Worm (Caenorhabditis elegans) whole organism, L4 larva: ENCODE data around the gene swd-2.1.

Experiments used
- F10B5.3 ChIP-seq: sonication (generic microtip); optimal IDR thresholded peaks from 2 replicates; lab custom pipeline; 2016; ENCODE audit warnings: mild to moderate bottlenecking, missing genetic modification characterization, missing compliant biosample characterization
- F37D6.2 ChIP-seq: sonication (generic microtip); optimal IDR thresholded peaks from 2 replicates; lab custom pipeline; 2016; ENCODE audit warnings: mild to moderate bottlenecking, missing genetic modification characterization, missing compliant biosample characterization
- F44E2.7 ChIP-seq: fragments of 200-800 bp; sonication (Bioruptor generic); IDR thresholded peaks from 2 replicates; pipeline ENCODE4 v2.1.2; 2022; ENCODE audit warnings: missing genetic modification characterization, missing compliant biosample characterization
- F49E8.2 ChIP-seq: sonication (generic microtip); optimal IDR thresholded peaks from 2 replicates; lab custom pipeline; 2016; ENCODE audit warnings: missing compliant biosample characterization, mild to moderate bottlenecking, missing genetic modification characterization, borderline replicate concordance
- T26A8.4 ChIP-seq: fragments of 200-800 bp; sonication (Bioruptor generic); IDR thresholded peaks from 2 replicates; pipeline ENCODE4 v1.3.6; 2022; ENCODE audit warnings: missing genetic modification characterization, missing compliant biosample characterization
- Y48G9A.11 ChIP-seq: fragments of 200-800 bp; sonication (Bioruptor generic); IDR thresholded peaks from 2 replicates; pipeline ENCODE4 v1.3.6; 2022; ENCODE audit warnings: missing genetic modification reagents, missing genetic modification characterization, missing compliant biosample characterization
- Y5F2A.4 ChIP-seq: fragments of 200-800 bp; sonication (Bioruptor generic); optimal IDR thresholded peaks from 2 replicates; lab custom pipeline; 2018; ENCODE audit warnings: mild to moderate bottlenecking, missing genetic modification characterization, missing compliant biosample characterization
- Y75B8A.6 ChIP-seq: fragments of 200-800 bp; sonication (Bioruptor generic); IDR thresholded peaks from 2 replicates; pipeline ENCODE4 v1.3.6; 2022; ENCODE audit warnings: missing genetic modification reagents, missing genetic modification characterization, missing compliant biosample characterization
- ZK337.2 ChIP-seq: fragments of 200-800 bp; sonication (Bioruptor generic); IDR thresholded peaks from 2 replicates; pipeline ENCODE4 v1.3.6; 2022; ENCODE audit warnings: missing genetic modification reagents, missing genetic modification characterization, missing compliant biosample characterization
- arid-1 ChIP-seq: fragments of 200-800 bp; sonication (Bioruptor generic); conservative IDR thresholded peaks from 2 replicates; pipeline ENCODE4 v1.3.6; 2022; ENCODE audit warnings: missing genetic modification reagents, missing genetic modification characterization, missing compliant biosample characterization
- ceh-28 ChIP-seq: fragments of 150-350 bp; optimal IDR thresholded peaks from 2 replicates; lab custom pipeline; 2014; ENCODE audit warnings: missing biosample characterization, missing genetic modification reagents, missing genetic modification characterization
- ceh-32 ChIP-seq: sonication (generic microtip); optimal IDR thresholded peaks from 2 replicates; lab custom pipeline; 2016; ENCODE audit warnings: mild to moderate bottlenecking, missing genetic modification characterization, missing compliant biosample characterization; ENCODE audit not compliant: poor library complexity
- ceh-44 ChIP-seq: fragments of 200-800 bp; sonication (Bioruptor generic); IDR thresholded peaks from 2 replicates; pipeline ENCODE4 v1.3.6; 2022; ENCODE audit warnings: missing genetic modification reagents, missing genetic modification characterization, missing compliant biosample characterization
- ces-1 ChIP-seq: fragments of 150-350 bp; sonication (generic microtip); optimal IDR thresholded peaks from 4 replicates; lab custom pipeline; 2014; ENCODE audit warnings: missing biosample characterization, missing genetic modification reagents, missing genetic modification characterization
- daf-16 ChIP-seq, 3 experiments: sonication (generic microtip); optimal IDR thresholded peaks; 2 replicates each; lab custom pipeline; 2016 to 2017; ENCODE audit warnings: missing genetic modification characterization in 3 of 3, missing genetic modification reagents in 3 of 3, mild to moderate bottlenecking in 2 of 3, missing compliant biosample characterization in 2 of 3, missing biosample characterization in 1 of 3, moderate library complexity in 1 of 3
- dmd-6 ChIP-seq: fragments of 200-800 bp; sonication (Bioruptor generic); IDR thresholded peaks from 2 replicates; pipeline ENCODE4 v1.3.6; 2022; ENCODE audit warnings: missing genetic modification reagents, missing genetic modification characterization, missing compliant biosample characterization
- dmd-8 ChIP-seq: fragments of 200-800 bp; sonication (Bioruptor generic); IDR thresholded peaks from 2 replicates; pipeline ENCODE4 v1.3.6; 2022; ENCODE audit warnings: missing genetic modification characterization, missing compliant biosample characterization
- dpl-1 ChIP-seq: fragments of 150-350 bp; optimal IDR thresholded peaks from 2 replicates; lab custom pipeline; 2014; ENCODE audit warnings: missing biosample characterization, missing genetic modification reagents, missing genetic modification characterization
- duxl-1 ChIP-seq: sonication (generic microtip); optimal IDR thresholded peaks from 2 replicates; lab custom pipeline; 2016; ENCODE audit warnings: mild to moderate bottlenecking, missing genetic modification characterization, moderate library complexity, missing compliant biosample characterization; ENCODE audit not compliant: poor library complexity
- dve-1 ChIP-seq: sonication (generic microtip); optimal IDR thresholded peaks from 2 replicates; lab custom pipeline; 2017; ENCODE audit warnings: antibody characterized with exemption, mild to moderate bottlenecking, missing genetic modification characterization, missing compliant biosample characterization; ENCODE audit not compliant: insufficient read depth
- egl-27 ChIP-seq: sonication (generic microtip); optimal IDR thresholded peaks from 3 replicates; lab custom pipeline; 2017; ENCODE audit warnings: missing biosample characterization, missing genetic modification reagents, missing genetic modification characterization
- fkh-10 ChIP-seq: fragments of 150-350 bp; optimal IDR thresholded peaks from 2 replicates; lab custom pipeline; 2014; ENCODE audit warnings: missing biosample characterization, missing genetic modification reagents, missing genetic modification characterization
- gei-8 ChIP-seq: fragments of 200-800 bp; sonication (Bioruptor generic); optimal IDR thresholded peaks from 2 replicates; lab custom pipeline; 2018; ENCODE audit warnings: mild to moderate bottlenecking, missing genetic modification characterization, missing compliant biosample characterization
- lim-7 ChIP-seq: fragments of 200-800 bp; sonication (Bioruptor generic); IDR thresholded peaks from 2 replicates; pipeline ENCODE4 v1.3.6; 2022; ENCODE audit warnings: missing genetic modification characterization, missing compliant biosample characterization
- lin-38 ChIP-seq: fragments of 200-800 bp; sonication (Bioruptor generic); IDR thresholded peaks from 2 replicates; pipeline ENCODE4 v1.3.6; 2022; ENCODE audit warnings: missing genetic modification reagents, missing genetic modification characterization, missing compliant biosample characterization
- lir-3 ChIP-seq: sonication (generic microtip); optimal IDR thresholded peaks from 2 replicates; lab custom pipeline; 2016; ENCODE audit warnings: mild to moderate bottlenecking, missing genetic modification characterization, missing compliant biosample characterization
- mdt-29 ChIP-seq: fragments of 200-800 bp; sonication (Bioruptor generic); IDR thresholded peaks from 2 replicates; pipeline ENCODE4 v1.3.6; 2022; ENCODE audit warnings: missing genetic modification reagents, missing genetic modification characterization, missing compliant biosample characterization
- mxl-2 ChIP-seq: fragments of 200-800 bp; sonication (Bioruptor generic); conservative IDR thresholded peaks from 2 replicates; pipeline ENCODE4 v1.3.6; 2022; ENCODE audit warnings: missing genetic modification reagents, missing genetic modification characterization, missing compliant biosample characterization
- nhr-10 ChIP-seq: fragments of 150-350 bp; optimal IDR thresholded peaks from 2 replicates; lab custom pipeline; 2014; ENCODE audit warnings: missing biosample characterization, missing genetic modification characterization
- nhr-102 ChIP-seq: sonication (generic microtip); optimal IDR thresholded peaks from 2 replicates; lab custom pipeline; 2016; ENCODE audit warnings: mild to moderate bottlenecking, missing genetic modification characterization, moderate library complexity, missing compliant biosample characterization
- nhr-237 ChIP-seq: sonication (generic microtip); optimal IDR thresholded peaks from 2 replicates; lab custom pipeline; 2017; ENCODE audit warnings: missing biosample characterization, missing genetic modification characterization
- nhr-28 ChIP-seq: fragments of 150-350 bp; optimal IDR thresholded peaks from 2 replicates; lab custom pipeline; 2014; ENCODE audit warnings: missing biosample characterization, missing genetic modification characterization
- nhr-42 ChIP-seq: fragments of 200-800 bp; sonication (Bioruptor generic); IDR thresholded peaks from 2 replicates; pipeline ENCODE4 v1.3.6; 2022; ENCODE audit warnings: missing genetic modification characterization, missing compliant biosample characterization
- nhr-77 ChIP-seq: fragments of 150-350 bp; optimal IDR thresholded peaks from 2 replicates; lab custom pipeline; 2014; ENCODE audit warnings: missing biosample characterization, missing genetic modification characterization
- php-3 ChIP-seq: fragments of 200-800 bp; sonication (Bioruptor generic); IDR thresholded peaks from 2 replicates; pipeline ENCODE4 v1.3.6; 2022; ENCODE audit warnings: missing genetic modification reagents, missing genetic modification characterization, missing compliant biosample characterization
- pqm-1 ChIP-seq: sonication (generic microtip); optimal IDR thresholded peaks from 2 replicates; lab custom pipeline; 2017; ENCODE audit warnings: missing biosample characterization, missing genetic modification characterization
- set-16 ChIP-seq: fragments of 200-800 bp; sonication (Bioruptor generic); IDR thresholded peaks from 2 replicates; pipeline ENCODE4 v1.3.6; 2022; ENCODE audit warnings: missing genetic modification reagents, missing genetic modification characterization, missing compliant biosample characterization
- tra-1 ChIP-seq: fragments of 200-800 bp; sonication (Bioruptor generic); IDR thresholded peaks from 2 replicates; pipeline ENCODE4 v1.3.6; 2022; ENCODE audit warnings: missing genetic modification reagents, missing genetic modification characterization, missing compliant biosample characterization
- unc-62 ChIP-seq, 3 experiments: fragments of 150-350 bp in 1 of 3; sonication (generic microtip); optimal IDR thresholded peaks in 2 of 3; peaks in 1 of 3; 1 replicate in 1 of 3; 2 replicates in 2 of 3; lab custom pipeline; 2014 to 2017; ENCODE audit warnings: missing biosample characterization in 3 of 3, missing genetic modification characterization in 3 of 3, missing genetic modification reagents in 3 of 3, missing genotype in 1 of 3
- zfp-3 ChIP-seq: fragments of 200-800 bp; sonication (Bioruptor generic); conservative IDR thresholded peaks from 2 replicates; pipeline ENCODE4 v1.3.6; 2022; ENCODE audit warnings: missing genetic modification reagents, missing genetic modification characterization, missing compliant biosample characterization
- ztf-7 ChIP-seq: fragments of 150-350 bp; optimal IDR thresholded peaks from 2 replicates; lab custom pipeline; 2014; ENCODE audit warnings: missing biosample characterization, missing genetic modification characterization

Gene swd-2.1

ce11 chrIV:7774206-7774605 is 1.6 kb upstream of the swd-2.1 start, which contains the start of the genes hcf-1 and swd-2.2 (continued):
- TF ChIP-seq dpl-1 = peak; percentile 58
- TF ChIP-seq nhr-10 (tag; lab: Kevin White, UChicago) = no peak
- TF ChIP-seq mdt-29 (GFP tag; lab: Robert Waterston, UW) = no peak
- no peak for TF ChIP-seq ztf-7 (tag; lab: Kevin White, UChicago)
- TF ChIP-seq ceh-44 (GFP tag; lab: Robert Waterston, UW) = no peak
- TF ChIP-seq ceh-32 = no peak
- no peak for TF ChIP-seq tra-1 (GFP tag; lab: Robert Waterston, UW)
- TF ChIP-seq set-16 = no peak
- peak; percentile 22 for TF ChIP-seq nhr-28 (tag; lab: Kevin White, UChicago)
- TF ChIP-seq dmd-6 (GFP tag; lab: Robert Waterston, UW) = no peak
- no peak for TF ChIP-seq F44E2.7 (GFP tag; lab: Robert Waterston, UW)
- TF ChIP-seq Y48G9A.11 = no peak
- TF ChIP-seq nhr-237 (tag; lab: Kevin White, UChicago) = no peak
- no peak for TF ChIP-seq lir-3
- TF ChIP-seq dmd-8 = no peak
- no peak for TF ChIP-seq arid-1 (GFP tag; lab: Robert Waterston, UW)
- no peak for TF ChIP-seq egl-27 (tag; lab: Kevin White, UChicago)

ce11 chrIV:7778865-7779264 is 3.0 kb downstream of the swd-2.1 start, which contains the start of gene rpap-3:
Gene rpap-3, minus strand, starts transcription at chrIV:7778965.
- TF ChIP-seq fkh-10 (GFP tag; lab: Kevin White, UChicago) (no peak), F10B5.3 (tag; lab: Kevin White, UChicago) (no peak), F37D6.2 (tag; lab: Kevin White, UChicago) (no peak), daf-16 (GFP tag; optimal IDR thresholded peaks at IDR 0.05; lab: Kevin White, UChicago) (peak in 1 of 2 experiments; percentile 0), daf-16 (tag; optimal IDR thresholded peaks at IDR 0.05; lab: Kevin White, UChicago) (no peak), unc-62 (GFP tag; optimal IDR thresholded peaks at IDR 0.05 in 1 of 2; lab: Kevin White, UChicago) (no peak), unc-62 (tag; optimal IDR thresholded peaks at IDR 0.05; lab: Kevin White, UChicago) (no peak)

ce11 chrIV:7782292-7782691 is 6.5 kb downstream of the swd-2.1 start, which contains the start of gene sec-10:
Gene sec-10, minus strand, starts transcription at chrIV:7782499.
- TF ChIP-seq lin-38 (GFP tag; lab: Robert Waterston, UW) (peak; percentile 43; the same call in 1 of the 2 replicates), pqm-1 (tag; lab: Kevin White, UChicago) (peak; percentile 9), nhr-77 (tag; lab: Kevin White, UChicago) (no peak), daf-16 (GFP tag; optimal IDR thresholded peaks at IDR 0.05; lab: Kevin White, UChicago) (no peak), daf-16 (tag; optimal IDR thresholded peaks at IDR 0.05; lab: Kevin White, UChicago) (peak; percentile 42), F49E8.2 (tag; lab: Kevin White, UChicago) (no peak), T26A8.4 (GFP tag; lab: Robert Waterston, UW) (peak; percentile 64; the same call in 1 of the 2 replicates), zfp-3 (GFP tag; lab: Robert Waterston, UW) (peak; percentile 60; the same call in 1 of the 2 replicates), arid-1 (GFP tag; lab: Robert Waterston, UW) (0 out of 2 replicates have a peak, but pooled peaks have one; percentile 33), dve-1 (tag; lab: Kevin White, UChicago) (peak; percentile 57), nhr-28 (tag; lab: Kevin White, UChicago) (peak; percentile 68), php-3 (GFP tag; lab: Robert Waterston, UW) (peak; percentile 63)

ce11 chrIV:7783801-7784411 is 8.1 kb downstream of the swd-2.1 start, which contains the start of gene tag-321:
Gene tag-321, minus strand, starts transcription at chrIV:7783851.
- no peak for TF ChIP-seq egl-27 (tag; lab: Kevin White, UChicago)
- no peak for TF ChIP-seq nhr-237 (tag; lab: Kevin White, UChicago)
- TF ChIP-seq Y48G9A.11 = no peak
- TF ChIP-seq mxl-2 (GFP tag; lab: Robert Waterston, UW) = no peak
- TF ChIP-seq gei-8 (GFP tag; lab: Kevin White, UChicago) = no peak
- no peak for TF ChIP-seq tra-1 (GFP tag; lab: Robert Waterston, UW)
- TF ChIP-seq nhr-102 (tag; lab: Kevin White, UChicago) = no peak
- no peak for TF ChIP-seq ceh-28
- TF ChIP-seq nhr-10 (tag; lab: Kevin White, UChicago) = no peak
- TF ChIP-seq ces-1 (GFP tag; lab: Kevin White, UChicago) = no peak
- peak; percentile 60 for TF ChIP-seq dmd-6 (GFP tag; lab: Robert Waterston, UW)
- no peak for TF ChIP-seq Y75B8A.6
- no peak for TF ChIP-seq ceh-32
- TF ChIP-seq nhr-77 (tag; lab: Kevin White, UChicago) = peak; percentile 32
- TF ChIP-seq nhr-42 (GFP tag; lab: Robert Waterston, UW) = no peak
- TF ChIP-seq Y5F2A.4 (GFP tag; lab: Kevin White, UChicago) = no peak
- TF ChIP-seq dmd-8 = no peak
- TF ChIP-seq ZK337.2 = no peak
- TF ChIP-seq lim-7 (GFP tag; lab: Robert Waterston, UW) = no peak
- no peak for TF ChIP-seq duxl-1 (tag; lab: Kevin White, UChicago)
- no peak for TF ChIP-seq lir-3
